Fruit fly (Drosophila melanogaster) whole organism, wandering third instar larva: ENCODE data around the gene CG32437.

ENCODE experiments used
- Abd-B ChIP-seq: fragments of >200 bp; optimal IDR thresholded peaks from 2 replicates; lab custom pipeline; 2017; ENCODE audit warnings: missing biosample characterization, missing genetic modification characterization
- CG32264 ChIP-seq: fragments of 200-800 bp; sonication (Bioruptor generic); optimal IDR thresholded peaks from 2 replicates; lab custom pipeline; 2016; ENCODE audit warnings: missing biosample characterization, missing genetic modification characterization
- CG9705 ChIP-seq: fragments of 200-800 bp; sonication (Bioruptor generic); optimal IDR thresholded peaks from 2 replicates; lab custom pipeline; 2018; ENCODE audit warnings: missing biosample characterization, mild to moderate bottlenecking, missing genetic modification characterization
- CrebA ChIP-seq: fragments of 200-800 bp; sonication (Bioruptor generic); optimal IDR thresholded peaks from 2 replicates; lab custom pipeline; 2016; ENCODE audit warnings: missing biosample characterization, mild to moderate bottlenecking, missing genetic modification characterization, borderline replicate concordance
- Dfd ChIP-seq: fragments of >200 bp; optimal IDR thresholded peaks from 2 replicates; lab custom pipeline; 2017; ENCODE audit warnings: missing biosample characterization, missing genetic modification characterization
- Dif ChIP-seq: fragments of 200-275, 200-300 bp; sonication (Bioruptor generic); optimal IDR thresholded peaks from 2 replicates; lab custom pipeline; 2018; ENCODE audit warnings: missing biosample characterization, missing genetic modification characterization; ENCODE audit not compliant: partially characterized antibody
- GATAd ChIP-seq: sonication (Bioruptor generic); optimal IDR thresholded peaks from 2 replicates; lab custom pipeline; 2016; ENCODE audit warnings: missing biosample characterization, missing genetic modification characterization
- Hnf4 ChIP-seq: fragments of 200-800 bp; sonication (Bioruptor generic); optimal IDR thresholded peaks from 2 replicates; lab custom pipeline; 2016; ENCODE audit warnings: missing biosample characterization, mild to moderate bottlenecking, missing genetic modification characterization
- Hr78 ChIP-seq: fragments of >200 bp; optimal IDR thresholded peaks from 2 replicates; lab custom pipeline; 2017; ENCODE audit warnings: missing biosample characterization, missing genetic modification characterization
- Jra ChIP-seq: sonication (Bioruptor generic); optimal IDR thresholded peaks from 2 replicates; lab custom pipeline; 2016; ENCODE audit warnings: missing biosample characterization, missing genetic modification characterization
- Mio ChIP-seq: sonication (Bioruptor generic); optimal IDR thresholded peaks from 2 replicates; lab custom pipeline; 2016; ENCODE audit warnings: missing biosample characterization, missing genetic modification characterization
- Myc ChIP-seq: fragments of >200 bp; optimal IDR thresholded peaks from 2 replicates; lab custom pipeline; 2017
- N ChIP-seq: fragments of >200 bp; optimal IDR thresholded peaks from 2 replicates; lab custom pipeline; 2018; ENCODE audit warnings: missing biosample characterization, missing external identifiers, missing genetic modification characterization
- Rel ChIP-seq, 2 experiments: fragments of 200-800 bp; sonication (Bioruptor generic) in 1 of 2; optimal IDR thresholded peaks; 2 replicates in 1 of 2; 3 replicates in 1 of 2; lab custom pipeline; 2016 to 2019; ENCODE audit warnings: mild to moderate bottlenecking in 2 of 2, missing biosample characterization in 2 of 2, missing genetic modification characterization in 2 of 2, moderate library complexity in 1 of 2
- br ChIP-seq: fragments of 200-800 bp; sonication (Bioruptor generic); optimal IDR thresholded peaks from 2 replicates; lab custom pipeline; 2016; ENCODE audit warnings: missing biosample characterization, missing genetic modification characterization
- brk ChIP-seq: fragments of 200-800 bp; sonication (Bioruptor generic); optimal IDR thresholded peaks from 2 replicates; lab custom pipeline; 2016; ENCODE audit warnings: missing biosample characterization, mild to moderate bottlenecking, missing genetic modification characterization
- dl ChIP-seq, 2 experiments: fragments of 175-275, 200-275 bp in 1 of 2; fragments of 200-275 bp in 1 of 2; sonication (Bioruptor generic); optimal IDR thresholded peaks; lab custom pipeline; 2018; ENCODE audit warnings: mild to moderate bottlenecking in 2 of 2, missing biosample characterization in 2 of 2, missing genetic modification characterization in 2 of 2, moderate library complexity in 2 of 2; ENCODE audit not compliant: partially characterized antibody in 2 of 2, insufficient read depth in 1 of 2
- dmrt93B ChIP-seq: fragments of 200-800 bp; sonication (Bioruptor generic); optimal IDR thresholded peaks from 2 replicates; lab custom pipeline; 2018; ENCODE audit warnings: missing biosample characterization, mild to moderate bottlenecking, missing genetic modification characterization
- ey ChIP-seq: fragments of 200-800 bp; sonication (Bioruptor generic); optimal IDR thresholded peaks from 2 replicates; lab custom pipeline; 2016; ENCODE audit warnings: missing biosample characterization, missing genetic modification characterization
- foxo ChIP-seq, 2 experiments: fragments of 200-800 bp; sonication (Bioruptor generic); optimal IDR thresholded peaks; 2 replicates in 1 of 2; 3 replicates in 1 of 2; lab custom pipeline; 2016 to 2017; ENCODE audit warnings: missing biosample characterization in 2 of 2, missing genetic modification characterization in 2 of 2
- fru ChIP-seq: fragments of 200-800 bp; sonication (Bioruptor generic); optimal IDR thresholded peaks from 3 replicates; lab custom pipeline; 2016; ENCODE audit warnings: missing biosample characterization, mild to moderate bottlenecking, missing genetic modification characterization
- jim ChIP-seq: fragments of 175-275, 200-325 bp; sonication (Bioruptor generic); optimal IDR thresholded peaks from 2 replicates; lab custom pipeline; 2016; ENCODE audit warnings: missing biosample characterization, mild to moderate bottlenecking, missing genetic modification characterization
- lola ChIP-seq: fragments of >200 bp; optimal IDR thresholded peaks from 2 replicates; lab custom pipeline; 2017; ENCODE audit warnings: missing biosample characterization, missing genetic modification characterization
- pan ChIP-seq: fragments of >200 bp; optimal IDR thresholded peaks from 2 replicates; lab custom pipeline; 2017
- psq ChIP-seq: fragments of 200-800 bp; sonication (Bioruptor generic); optimal IDR thresholded peaks from 3 replicates; lab custom pipeline; 2017; ENCODE audit warnings: missing biosample characterization, mild to moderate bottlenecking, missing genetic modification characterization, moderate library complexity
- sage ChIP-seq: fragments of 200-800 bp; sonication (Bioruptor generic); optimal IDR thresholded peaks from 2 replicates; lab custom pipeline; 2016; ENCODE audit warnings: missing biosample characterization, mild to moderate bottlenecking, missing genetic modification characterization
- sv ChIP-seq: fragments of 200-800 bp; sonication (Bioruptor generic); optimal IDR thresholded peaks from 3 replicates; lab custom pipeline; 2016; ENCODE audit warnings: missing biosample characterization, missing genetic modification characterization
- tai ChIP-seq: sonication (Bioruptor generic); optimal IDR thresholded peaks from 2 replicates; lab custom pipeline; 2016; ENCODE audit warnings: missing biosample characterization, missing genetic modification characterization
- usp ChIP-seq: fragments of >200 bp; optimal IDR thresholded peaks from 2 replicates; lab custom pipeline; 2017; ENCODE audit warnings: missing biosample characterization, missing genetic modification characterization
- woc ChIP-seq: sonication (Bioruptor generic); optimal IDR thresholded peaks from 2 replicates; lab custom pipeline; 2016; ENCODE audit warnings: missing biosample characterization, mild to moderate bottlenecking, missing genetic modification characterization

CG32437 gene

dm6 chr3L:21386917-21387316 is 29.4 kb downstream of the CG32437 start:
- TF ChIP-seq usp (GFP tag; lab: Kevin White, UChicago) (no peak), Dif (no peak), woc (GFP tag; lab: Kevin White, UChicago) (no peak), lola (GFP tag; lab: Kevin White, UChicago) (no peak), psq (GFP tag; lab: Kevin White, UChicago) (no peak), brk (GFP tag; lab: Kevin White, UChicago) (no peak), pan (no peak), Dfd (GFP tag; lab: Kevin White, UChicago) (no peak), GATAd (GFP tag; lab: Kevin White, UChicago) (no peak), jim (GFP tag; lab: Kevin White, UChicago) (no peak), sage (GFP tag; lab: Kevin White, UChicago) (no peak), N (GFP tag; lab: Kevin White, UChicago) (no peak)

dm6 chr3L:21388824-21389223 is 31.3 kb downstream of the CG32437 start:
- TF ChIP-seq Dfd (GFP tag; lab: Kevin White, UChicago) = peak; percentile 0
- TF ChIP-seq ey (GFP tag; lab: Kevin White, UChicago) = no peak
- TF ChIP-seq N (GFP tag; lab: Kevin White, UChicago) = no peak

dm6 chr3L:21389758-21390157 is 32.3 kb downstream of the CG32437 start:
- TF ChIP-seq CrebA (peak; percentile 39), jim (GFP tag; lab: Kevin White, UChicago) (peak; percentile 17), fru (GFP tag; lab: Kevin White, UChicago) (peak; percentile 9), psq (GFP tag; lab: Kevin White, UChicago) (peak; percentile 20), N (GFP tag; lab: Kevin White, UChicago) (no peak)

dm6 chr3L:21390431-21390830 is 32.9 kb downstream of the CG32437 start:
- no peak for TF ChIP-seq Rel (GFP tag; optimal IDR thresholded peaks at IDR 0.05; lab: Kevin White, UChicago)
- no peak for TF ChIP-seq Rel (tag; optimal IDR thresholded peaks at IDR 0.05; lab: Kevin White, UChicago)
- TF ChIP-seq dl (GFP tag; optimal IDR thresholded peaks at IDR 0.05; lab: Kevin White, UChicago; ENCODE audit: insufficient read depth in 1 of 2, partially characterized antibody in 2 of 2) = no peak
- no peak for TF ChIP-seq ey (GFP tag; lab: Kevin White, UChicago)
- no peak for TF ChIP-seq pan
- no peak for TF ChIP-seq dmrt93B (GFP tag; lab: Kevin White, UChicago)
- TF ChIP-seq brk (GFP tag; lab: Kevin White, UChicago) = no peak
- TF ChIP-seq tai (GFP tag; lab: Kevin White, UChicago) = no peak
- no peak for TF ChIP-seq Jra (GFP tag; lab: Kevin White, UChicago)
- no peak for TF ChIP-seq woc (GFP tag; lab: Kevin White, UChicago)
- no peak for TF ChIP-seq Hnf4 (GFP tag; lab: Kevin White, UChicago)
- TF ChIP-seq Myc = no peak
- no peak for TF ChIP-seq Mio (GFP tag; lab: Kevin White, UChicago)
- no peak for TF ChIP-seq foxo (GFP tag; optimal IDR thresholded peaks at IDR 0.05; lab: Kevin White, UChicago)
- no peak for TF ChIP-seq CG9705 (GFP tag; lab: Kevin White, UChicago)
- no peak for TF ChIP-seq lola (GFP tag; lab: Kevin White, UChicago)
- TF ChIP-seq CrebA = no peak
- no peak for TF ChIP-seq sv (GFP tag; lab: Kevin White, UChicago)
- no peak for TF ChIP-seq br (GFP tag; lab: Kevin White, UChicago)
- TF ChIP-seq CG32264 (GFP tag; lab: Kevin White, UChicago) = no peak
- no peak for TF ChIP-seq Abd-B (GFP tag; lab: Kevin White, UChicago)

dm6 chr3L:21398156-21398555 is 40.7 kb downstream of the CG32437 start:
- no peak for TF ChIP-seq Rel (GFP tag; optimal IDR thresholded peaks at IDR 0.05; lab: Kevin White, UChicago)
- no peak for TF ChIP-seq Rel (tag; optimal IDR thresholded peaks at IDR 0.05; lab: Kevin White, UChicago)
- TF ChIP-seq sv (GFP tag; lab: Kevin White, UChicago) = no peak
- TF ChIP-seq Abd-B (GFP tag; lab: Kevin White, UChicago) = no peak
- TF ChIP-seq jim (GFP tag; lab: Kevin White, UChicago) = no peak
- no peak for TF ChIP-seq CrebA
- TF ChIP-seq Mio (GFP tag; lab: Kevin White, UChicago) = no peak
- TF ChIP-seq Hr78 (GFP tag; lab: Kevin White, UChicago) = no peak
- TF ChIP-seq Myc = no peak
- TF ChIP-seq CG9705 (GFP tag; lab: Kevin White, UChicago) = no peak
- no peak for TF ChIP-seq Jra (GFP tag; lab: Kevin White, UChicago)
- TF ChIP-seq, all 38 proteins: peak for 0
